Worm (Caenorhabditis elegans): ENCODE data around the gene R10D12.1.
A peak's percentile ranks its signal among the peaks of the same experiment; 100 is the strongest.

R10D12.1 gene

DNA sequence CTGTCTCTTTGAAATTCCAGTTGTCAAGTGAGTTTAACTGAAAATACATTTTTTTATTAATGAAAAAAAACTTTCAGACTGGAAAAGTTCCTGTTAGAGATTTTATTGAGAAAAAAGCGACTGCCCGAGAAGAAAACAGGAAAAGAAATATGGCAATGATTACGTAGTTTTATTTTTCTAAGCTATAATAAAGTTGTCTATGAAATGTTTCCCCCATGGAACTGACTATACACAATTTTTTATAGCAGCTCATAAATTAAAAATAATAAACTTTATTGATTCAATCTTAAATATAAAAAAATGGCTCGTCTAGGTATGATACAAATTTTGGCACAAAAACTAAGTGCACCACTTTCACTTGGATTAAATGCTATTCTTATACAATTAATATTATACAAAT lies 31.9 kb downstream of the R10D12.1 start, which contains the start of gene C06B3.1:
TSS of gene C06B3.1 (plus strand) at position 301 of the 400 bp plus-strand sequence.
- TF ChIP-seq ham-2 (GFP tag; optimal IDR thresholded peaks at IDR 0.05) = no peak
- no peak for TF ChIP-seq nhr-76 (tag; optimal IDR thresholded peaks at IDR 0.05)
- TF ChIP-seq M03D4.4 (tag; optimal IDR thresholded peaks at IDR 0.05) = no peak
- no peak for TF ChIP-seq drap-1 (GFP tag; optimal IDR thresholded peaks at IDR 0.05)
- TF ChIP-seq ces-1 (GFP tag; optimal IDR thresholded peaks at IDR 0.05) = no peak
- no peak for TF ChIP-seq ceh-43 (GFP tag; optimal IDR thresholded peaks at IDR 0.05)
- TF ChIP-seq mab-5 (tag; optimal IDR thresholded peaks at IDR 0.05) = no peak
- TF ChIP-seq mls-2 (tag; optimal IDR thresholded peaks at IDR 0.05) = no peak
- TF ChIP-seq ceh-39 (tag; optimal IDR thresholded peaks at IDR 0.05) = no peak
- no peak for TF ChIP-seq lin-32 (GFP tag; optimal IDR thresholded peaks at IDR 0.05)
- no peak for TF ChIP-seq lsy-2 (tag; optimal IDR thresholded peaks at IDR 0.05)
- TF ChIP-seq pha-4 (tag; optimal IDR thresholded peaks at IDR 0.05) = no peak
- no peak for TF ChIP-seq nhr-237 (tag; optimal IDR thresholded peaks at IDR 0.05)
- TF ChIP-seq ceh-83 (GFP tag; optimal IDR thresholded peaks at IDR 0.05) = no peak
- no peak for TF ChIP-seq tbx-8 (GFP tag; optimal IDR thresholded peaks at IDR 0.05)
- TF ChIP-seq nhr-2 (tag; optimal IDR thresholded peaks at IDR 0.05) = no peak
- TF ChIP-seq zip-8 (tag; optimal IDR thresholded peaks at IDR 0.05) = no peak
- TF ChIP-seq sptf-1 (tag; optimal IDR thresholded peaks at IDR 0.05) = no peak
- no peak for TF ChIP-seq unc-120 (tag; optimal IDR thresholded peaks at IDR 0.05; ENCODE audit: poor library complexity, severe bottlenecking)
- TF ChIP-seq bed-3 (GFP tag; optimal IDR thresholded peaks at IDR 0.05) = no peak

DNA sequence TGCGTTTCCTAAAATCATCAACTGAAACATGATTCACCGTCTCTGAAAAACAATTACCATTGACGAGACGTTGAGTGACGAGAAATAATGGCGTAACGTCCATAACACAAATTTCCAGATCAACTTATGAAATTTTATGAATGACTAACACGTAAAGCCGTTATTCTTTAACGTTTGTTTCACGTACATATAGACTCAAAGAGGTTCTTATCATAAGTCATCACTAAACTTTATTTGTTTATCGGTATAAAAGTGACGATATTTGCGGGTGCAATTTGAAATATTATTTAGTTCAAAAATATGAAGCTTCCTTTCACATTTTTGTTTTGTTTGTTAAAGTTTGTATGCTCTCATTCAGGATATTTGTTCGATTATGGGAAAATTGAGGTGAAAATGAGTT lies 35.2 kb downstream of the R10D12.1 start, which contains the start of gene oac-3:
TSS of gene oac-3 (plus strand) at position 301 of the 400 bp plus-strand sequence.
- TF ChIP-seq lsy-2 (tag; optimal IDR thresholded peaks at IDR 0.05) = no peak
- no peak for TF ChIP-seq nhr-237 (tag; optimal IDR thresholded peaks at IDR 0.05)
- TF ChIP-seq lin-13 (tag; optimal IDR thresholded peaks at IDR 0.05) = no peak

- TF ChIP-seq mep-1 (tag; optimal IDR thresholded peaks at IDR 0.05) (no peak), nhr-12 (tag; optimal IDR thresholded peaks at IDR 0.05) (no peak), unc-120 (tag; optimal IDR thresholded peaks at IDR 0.05; ENCODE audit: poor library complexity, severe bottlenecking) (no peak), unc-39 (tag; optimal IDR thresholded peaks at IDR 0.05) (no peak), mab-5 (tag; optimal IDR thresholded peaks at IDR 0.05) (no peak), lsy-2 (tag; optimal IDR thresholded peaks at IDR 0.05) (no peak), bed-3 (GFP tag; optimal IDR thresholded peaks at IDR 0.05) (no peak), ceh-43 (GFP tag; optimal IDR thresholded peaks at IDR 0.05) (no peak), blmp-1 (tag; optimal IDR thresholded peaks at IDR 0.05) (no peak), cnd-1 (tag; optimal IDR thresholded peaks at IDR 0.05) (no peak), ceh-83 (GFP tag; optimal IDR thresholded peaks at IDR 0.05) (no peak)
Measured at ce11 chrV:13898356-13898755, 36.1 kb downstream of the R10D12.1 start, which contains the start of gene cyp-35C1. Gene cyp-35C1, minus strand, starts transcription at chrV:13898487.

DNA sequence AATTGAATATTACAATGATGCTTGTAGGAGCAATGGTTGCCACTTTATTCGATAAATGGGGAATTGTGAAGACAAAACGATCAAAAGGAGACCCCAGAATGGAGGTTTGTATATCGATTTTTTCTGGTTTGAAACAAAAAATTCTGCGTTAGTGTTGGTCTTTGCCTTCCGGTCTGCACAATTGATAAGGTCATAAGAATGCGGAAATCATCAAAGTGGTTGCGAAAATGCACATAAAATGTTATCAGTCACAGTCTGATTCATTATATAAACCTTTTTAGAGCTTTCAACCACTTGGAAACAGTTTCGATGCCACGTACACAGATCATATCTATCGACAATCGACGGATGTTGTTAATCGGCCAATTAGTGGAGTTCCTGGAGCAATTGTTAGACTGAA lies 40.9 kb downstream of the R10D12.1 start:
- no peak for TF ChIP-seq unc-120 (tag; optimal IDR thresholded peaks at IDR 0.05; ENCODE audit: poor library complexity, severe bottlenecking)
- TF ChIP-seq tbx-8 (GFP tag; optimal IDR thresholded peaks at IDR 0.05) = no peak
- TF ChIP-seq ceh-39 (tag; optimal IDR thresholded peaks at IDR 0.05) = no peak
- TF ChIP-seq M03D4.4 (tag; optimal IDR thresholded peaks at IDR 0.05) = no peak
- TF ChIP-seq drap-1 (GFP tag; optimal IDR thresholded peaks at IDR 0.05) = no peak
- no peak for TF ChIP-seq lin-13 (tag; optimal IDR thresholded peaks at IDR 0.05)
- no peak for TF ChIP-seq nhr-2 (tag; optimal IDR thresholded peaks at IDR 0.05)
- no peak for TF ChIP-seq elt-1 (tag; optimal IDR thresholded peaks at IDR 0.05; ENCODE audit: borderline replicate concordance, insufficient read depth)
- TF ChIP-seq nhr-76 (tag; optimal IDR thresholded peaks at IDR 0.05) = no peak
- no peak for TF ChIP-seq ztf-11 (tag; optimal IDR thresholded peaks at IDR 0.05)
- no peak for TF ChIP-seq unc-39 (tag; optimal IDR thresholded peaks at IDR 0.05)
- no peak for TF ChIP-seq unc-62 (GFP tag; optimal IDR thresholded peaks at IDR 0.05)
- no peak for TF ChIP-seq bed-3 (GFP tag; optimal IDR thresholded peaks at IDR 0.05)

ce11 chrV:13892457-13893375 lies 41.7 kb downstream of the R10D12.1 start, which contains the start of gene sptl-3:
Gene sptl-3, plus strand, starts transcription at chrV:13893325.
- TF ChIP-seq tbx-8 (GFP tag; optimal IDR thresholded peaks at IDR 0.05) (no peak), mep-1 (tag; optimal IDR thresholded peaks at IDR 0.05) (peak; percentile 14), unc-62 (GFP tag; optimal IDR thresholded peaks at IDR 0.05) (peak; percentile 17), nhr-237 (tag; optimal IDR thresholded peaks at IDR 0.05) (no peak), mls-2 (tag; optimal IDR thresholded peaks at IDR 0.05) (no peak), mab-5 (tag; optimal IDR thresholded peaks at IDR 0.05) (no peak), nhr-76 (tag; optimal IDR thresholded peaks at IDR 0.05) (no peak), elt-3 (tag; optimal IDR thresholded peaks at IDR 0.05) (no peak), lin-32 (GFP tag; optimal IDR thresholded peaks at IDR 0.05) (no peak), M03D4.4 (tag; optimal IDR thresholded peaks at IDR 0.05) (no peak), unc-39 (tag; optimal IDR thresholded peaks at IDR 0.05) (no peak), unc-120 (tag; optimal IDR thresholded peaks at IDR 0.05; ENCODE audit: poor library complexity, severe bottlenecking) (peak; percentile 7), lsy-2 (tag; optimal IDR thresholded peaks at IDR 0.05) (no peak), ceh-83 (GFP tag; optimal IDR thresholded peaks at IDR 0.05) (no peak), ceh-39 (tag; optimal IDR thresholded peaks at IDR 0.05) (no peak), snpc-4 (tag; optimal IDR thresholded peaks at IDR 0.05) (no peak)

Data from whole organism, mixed stage, embryonic.